Worm (Caenorhabditis elegans): ENCODE results near the gene glb-10.

The glb-10 gene

ce11 chrII:6320655-6321388 is 11.7 kb upstream of the glb-10 start, which contains the start of gene efr-3:
efr-3 (minus strand) TSS chrII:6321159.
- TF ChIP-seq crh-2 (tag; optimal IDR thresholded peaks at IDR 0.05) (peak; percentile 56), sma-9 (GFP tag; optimal IDR thresholded peaks at IDR 0.05) (peak; percentile 16), sma-9 (tag; optimal IDR thresholded peaks at IDR 0.05) (no peak), lsy-2 (tag; optimal IDR thresholded peaks at IDR 0.05) (peak; percentile 58 to 79), gmeb-1 (tag; optimal IDR thresholded peaks at IDR 0.05) (peak; percentile 92), sem-4 (tag; optimal IDR thresholded peaks at IDR 0.05) (no peak), mab-5 (tag; optimal IDR thresholded peaks at IDR 0.05) (peak; percentile 41), lin-13 (GFP tag; optimal IDR thresholded peaks at IDR 0.05) (peak; percentile 46), zag-1 (tag; optimal IDR thresholded peaks at IDR 0.05) (no peak), skn-1 (tag; optimal IDR thresholded peaks at IDR 0.05) (no peak), C34F6.9 (tag; optimal IDR thresholded peaks at IDR 0.05) (peak; percentile 78), mbf-1 (tag; optimal IDR thresholded peaks at IDR 0.05) (no peak), unc-55 (GFP tag; optimal IDR thresholded peaks at IDR 0.05) (peak; percentile 86)

- TF ChIP-seq skn-1 (tag; optimal IDR thresholded peaks at IDR 0.05): no peak
- TF ChIP-seq zag-1 (tag; optimal IDR thresholded peaks at IDR 0.05): no peak
- no peak for TF ChIP-seq unc-55 (GFP tag; optimal IDR thresholded peaks at IDR 0.05)
- TF ChIP-seq nhr-23 (tag; optimal IDR thresholded peaks at IDR 0.05): no peak
- TF ChIP-seq nhr-12 (tag; optimal IDR thresholded peaks at IDR 0.05): no peak
- TF ChIP-seq alr-1 (tag; optimal IDR thresholded peaks at IDR 0.05): no peak
- TF ChIP-seq F13H6.1 (tag; optimal IDR thresholded peaks at IDR 0.05): no peak
- no peak for TF ChIP-seq unc-39 (tag; optimal IDR thresholded peaks at IDR 0.05)
- no peak for TF ChIP-seq mbf-1 (tag; optimal IDR thresholded peaks at IDR 0.05)
- no peak for TF ChIP-seq ceh-82 (tag; optimal IDR thresholded peaks at IDR 0.05)
- TF ChIP-seq lsy-2 (tag; optimal IDR thresholded peaks at IDR 0.05): no peak
- TF ChIP-seq nhr-237 (tag; optimal IDR thresholded peaks at IDR 0.05): no peak
- no peak for TF ChIP-seq nhr-77 (tag; optimal IDR thresholded peaks at IDR 0.05)
- no peak for TF ChIP-seq aly-2 (tag; optimal IDR thresholded peaks at IDR 0.05)
- TF ChIP-seq peb-1 (tag; optimal IDR thresholded peaks at IDR 0.05): no peak
- TF ChIP-seq nhr-25 (tag; optimal IDR thresholded peaks at IDR 0.05): no peak
These were observed 2.8 kb upstream of the glb-10 start for ce11 chrII:6311888-6312287.

- TF ChIP-seq nhr-11 (tag; optimal IDR thresholded peaks at IDR 0.05): no peak
- peak in 1 of 2 experiments; percentile 10 for TF ChIP-seq lsy-2 (tag; optimal IDR thresholded peaks at IDR 0.05)
These were observed 2.4 kb upstream of the glb-10 start for ce11 chrII:6311459-6311858.

- TF ChIP-seq lin-11 (tag; optimal IDR thresholded peaks at IDR 0.05): no peak
- no peak for TF ChIP-seq nhr-25 (tag; optimal IDR thresholded peaks at IDR 0.05)
- TF ChIP-seq unc-55 (GFP tag; optimal IDR thresholded peaks at IDR 0.05): no peak
- TF ChIP-seq snpc-4 (tag; optimal IDR thresholded peaks at IDR 0.05): no peak
- no peak for TF ChIP-seq gmeb-1 (tag; optimal IDR thresholded peaks at IDR 0.05)
- TF ChIP-seq Y55F3AM.14 (GFP tag; optimal IDR thresholded peaks at IDR 0.05): no peak
- TF ChIP-seq ztf-1 (GFP tag; conservative IDR thresholded peaks at IDR 0.05): no peak
- TF ChIP-seq lsy-2 (tag; optimal IDR thresholded peaks at IDR 0.05): no peak
- no peak for TF ChIP-seq zag-1 (tag; optimal IDR thresholded peaks at IDR 0.05)
- no peak for TF ChIP-seq ztf-11 (tag; optimal IDR thresholded peaks at IDR 0.05)
These were observed 3.0 kb downstream of the glb-10 start, which contains the start of gene C29F5.8 for ce11 chrII:6306125-6306524. C29F5.8 (plus strand) TSS chrII:6306425.

- peak; percentile 46 for TF ChIP-seq nhr-129 (tag; optimal IDR thresholded peaks at IDR 0.05)
- no peak for TF ChIP-seq elt-3 (tag; optimal IDR thresholded peaks at IDR 0.05)
- peak; percentile 11 for TF ChIP-seq F13H6.1 (tag; optimal IDR thresholded peaks at IDR 0.05)
- TF ChIP-seq sma-9 (GFP tag; optimal IDR thresholded peaks at IDR 0.05): peak; percentile 6
- TF ChIP-seq sma-9 (tag; optimal IDR thresholded peaks at IDR 0.05): no peak
- no peak for TF ChIP-seq lin-13 (GFP tag; optimal IDR thresholded peaks at IDR 0.05)
- TF ChIP-seq Y55F3AM.14 (GFP tag; optimal IDR thresholded peaks at IDR 0.05): no peak
- no peak for TF ChIP-seq nhr-12 (tag; optimal IDR thresholded peaks at IDR 0.05)
- TF ChIP-seq unc-62 (GFP tag; optimal IDR thresholded peaks at IDR 0.05): no peak
These were observed 5.8 kb downstream of the glb-10 start, which contains the start of gene C29F5.1 for ce11 chrII:6303209-6303740. C29F5.1 (plus strand) TSS chrII:6303525.
